Fruit fly (Drosophila melanogaster): Measurements from ENCODE around the gene CG43347.

dm6 chrX:10618491-10618890 lies 1.5 kb downstream of the CG43347 start:
- TF ChIP-seq CG16779 (tag; optimal IDR thresholded peaks at IDR 0.05) (no peak), CG6792 (GFP tag; optimal IDR thresholded peaks at IDR 0.05) (no peak), acj6 (GFP tag; optimal IDR thresholded peaks at IDR 0.05) (no peak), Eip75B (GFP tag; optimal IDR thresholded peaks at IDR 0.05) (no peak), OdsH (GFP tag; optimal IDR thresholded peaks at IDR 0.05) (no peak), Hr39 (GFP tag; optimal IDR thresholded peaks at IDR 0.05) (no peak)

Measured in whole organism, prepupa.